Worm (Caenorhabditis elegans) whole organism, L4 larva: ENCODE results near the gene F46C3.7.

Experiments
- F10B5.3 ChIP-seq: sonication (generic microtip); optimal IDR thresholded peaks from 2 replicates; lab custom pipeline; 2016; ENCODE audit warnings: mild to moderate bottlenecking, missing genetic modification characterization, missing compliant biosample characterization
- F26F4.8 ChIP-seq: fragments of 200-800 bp; sonication (Bioruptor generic); conservative IDR thresholded peaks from 2 replicates; pipeline ENCODE4 v1.3.6; 2022; ENCODE audit warnings: missing genetic modification characterization, missing compliant biosample characterization
- F37D6.2 ChIP-seq: sonication (generic microtip); optimal IDR thresholded peaks from 2 replicates; lab custom pipeline; 2016; ENCODE audit warnings: mild to moderate bottlenecking, missing genetic modification characterization, missing compliant biosample characterization
- T20F7.1 ChIP-seq: fragments of 200-800 bp; sonication (Bioruptor generic); optimal IDR thresholded peaks from 2 replicates; lab custom pipeline; 2018; ENCODE audit warnings: mild to moderate bottlenecking, missing genetic modification characterization, missing compliant biosample characterization
- Y105C5A.15 ChIP-seq: fragments of 200-800 bp; sonication (Bioruptor generic); IDR thresholded peaks from 2 replicates; pipeline ENCODE4 v1.3.6; 2022; ENCODE audit warnings: missing genetic modification characterization, missing compliant biosample characterization
- Y75B8A.6 ChIP-seq: fragments of 200-800 bp; sonication (Bioruptor generic); IDR thresholded peaks from 2 replicates; pipeline ENCODE4 v1.3.6; 2022; ENCODE audit warnings: missing genetic modification reagents, missing genetic modification characterization, missing compliant biosample characterization
- ZK337.2 ChIP-seq: fragments of 200-800 bp; sonication (Bioruptor generic); IDR thresholded peaks from 2 replicates; pipeline ENCODE4 v1.3.6; 2022; ENCODE audit warnings: missing genetic modification reagents, missing genetic modification characterization, missing compliant biosample characterization
- ZK546.5 ChIP-seq, 2 experiments: sonication (generic microtip); optimal IDR thresholded peaks; 2 replicates each; lab custom pipeline; 2017; ENCODE audit warnings: missing biosample characterization in 2 of 2, missing genetic modification characterization in 2 of 2
- arid-1 ChIP-seq: fragments of 200-800 bp; sonication (Bioruptor generic); conservative IDR thresholded peaks from 2 replicates; pipeline ENCODE4 v1.3.6; 2022; ENCODE audit warnings: missing genetic modification reagents, missing genetic modification characterization, missing compliant biosample characterization
- attf-4 ChIP-seq: sonication (generic microtip); optimal IDR thresholded peaks from 3 replicates; lab custom pipeline; 2017; ENCODE audit warnings: missing biosample characterization, missing genetic modification characterization
- ceh-44 ChIP-seq: fragments of 200-800 bp; sonication (Bioruptor generic); IDR thresholded peaks from 2 replicates; pipeline ENCODE4 v1.3.6; 2022; ENCODE audit warnings: missing genetic modification reagents, missing genetic modification characterization, missing compliant biosample characterization
- ces-1 ChIP-seq: fragments of 150-350 bp; sonication (generic microtip); optimal IDR thresholded peaks from 4 replicates; lab custom pipeline; 2014; ENCODE audit warnings: missing biosample characterization, missing genetic modification reagents, missing genetic modification characterization
- daf-19 ChIP-seq: fragments of 200-800 bp; sonication (Bioruptor generic); conservative IDR thresholded peaks from 2 replicates; pipeline ENCODE4 v1.3.6; 2022; ENCODE audit warnings: missing genetic modification characterization, missing compliant biosample characterization
- dmd-6 ChIP-seq: fragments of 200-800 bp; sonication (Bioruptor generic); IDR thresholded peaks from 2 replicates; pipeline ENCODE4 v1.3.6; 2022; ENCODE audit warnings: missing genetic modification reagents, missing genetic modification characterization, missing compliant biosample characterization
- dmd-8 ChIP-seq: fragments of 200-800 bp; sonication (Bioruptor generic); IDR thresholded peaks from 2 replicates; pipeline ENCODE4 v1.3.6; 2022; ENCODE audit warnings: missing genetic modification characterization, missing compliant biosample characterization
- duxl-1 ChIP-seq: sonication (generic microtip); optimal IDR thresholded peaks from 2 replicates; lab custom pipeline; 2016; ENCODE audit warnings: mild to moderate bottlenecking, missing genetic modification characterization, moderate library complexity, missing compliant biosample characterization; ENCODE audit not compliant: poor library complexity
- egl-27 ChIP-seq: sonication (generic microtip); optimal IDR thresholded peaks from 3 replicates; lab custom pipeline; 2017; ENCODE audit warnings: missing biosample characterization, missing genetic modification reagents, missing genetic modification characterization
- fkh-10 ChIP-seq: fragments of 150-350 bp; optimal IDR thresholded peaks from 2 replicates; lab custom pipeline; 2014; ENCODE audit warnings: missing biosample characterization, missing genetic modification reagents, missing genetic modification characterization
- gei-8 ChIP-seq: fragments of 200-800 bp; sonication (Bioruptor generic); optimal IDR thresholded peaks from 2 replicates; lab custom pipeline; 2018; ENCODE audit warnings: mild to moderate bottlenecking, missing genetic modification characterization, missing compliant biosample characterization
- hif-1 ChIP-seq, 2 experiments: sonication (generic microtip); optimal IDR thresholded peaks; 2 replicates each; lab custom pipeline; 2016 to 2017; ENCODE audit warnings: missing compliant biosample characterization in 2 of 2, missing genetic modification characterization in 2 of 2, missing genetic modification reagents in 2 of 2, missing genotype in 2 of 2, mild to moderate bottlenecking in 1 of 2
- hmg-1.1 ChIP-seq: fragments of 200-800 bp; sonication (Bioruptor generic); IDR thresholded peaks from 2 replicates; pipeline ENCODE4 v1.3.6; 2022; ENCODE audit warnings: missing genetic modification reagents, missing genetic modification characterization, missing compliant biosample characterization
- jun-1 ChIP-seq: fragments of 150-350 bp; optimal IDR thresholded peaks from 2 replicates; lab custom pipeline; 2014; ENCODE audit warnings: missing biosample characterization, missing genetic modification reagents, missing genetic modification characterization
- lim-7 ChIP-seq: fragments of 200-800 bp; sonication (Bioruptor generic); IDR thresholded peaks from 2 replicates; pipeline ENCODE4 v1.3.6; 2022; ENCODE audit warnings: missing genetic modification characterization, missing compliant biosample characterization
- lin-1 ChIP-seq: fragments of 200-800 bp; sonication (Bioruptor generic); IDR thresholded peaks from 2 replicates; pipeline ENCODE4 v1.3.6; 2022; ENCODE audit warnings: missing genetic modification reagents, missing genetic modification characterization, missing compliant biosample characterization
- lin-13 ChIP-seq: fragments of 150-350 bp; optimal IDR thresholded peaks from 2 replicates; lab custom pipeline; 2014; ENCODE audit warnings: missing biosample characterization, missing genetic modification reagents, missing genetic modification characterization
- lin-15B ChIP-seq: fragments of 150-350 bp; sonication (generic microtip); optimal IDR thresholded peaks from 3 replicates; lab custom pipeline; 2014; ENCODE audit warnings: missing biosample characterization, missing genetic modification characterization
- lir-3 ChIP-seq: sonication (generic microtip); optimal IDR thresholded peaks from 2 replicates; lab custom pipeline; 2016; ENCODE audit warnings: mild to moderate bottlenecking, missing genetic modification characterization, missing compliant biosample characterization
- lsy-2 ChIP-seq, 2 experiments: fragments of 150-350 bp in 1 of 2; sonication (generic microtip) in 1 of 2; optimal IDR thresholded peaks; 2 replicates each; lab custom pipeline; 2014 to 2017; ENCODE audit warnings: missing biosample characterization in 2 of 2, missing genetic modification characterization in 2 of 2
- madf-5 ChIP-seq, 2 experiments: fragments of 200-800 bp; sonication (Bioruptor generic); IDR thresholded peaks; 2 replicates each; pipeline ENCODE4 v1.3.6; 2022; ENCODE audit warnings: missing compliant biosample characterization in 2 of 2, missing genetic modification characterization in 2 of 2
- mdt-29 ChIP-seq: fragments of 200-800 bp; sonication (Bioruptor generic); IDR thresholded peaks from 2 replicates; pipeline ENCODE4 v1.3.6; 2022; ENCODE audit warnings: missing genetic modification reagents, missing genetic modification characterization, missing compliant biosample characterization
- mes-2 ChIP-seq: sonication (generic microtip); optimal IDR thresholded peaks from 2 replicates; lab custom pipeline; 2016; ENCODE audit warnings: missing genotype, mild to moderate bottlenecking, missing genetic modification characterization, missing compliant biosample characterization; ENCODE audit not compliant: poor library complexity, severe bottlenecking
- mxl-2 ChIP-seq: fragments of 200-800 bp; sonication (Bioruptor generic); conservative IDR thresholded peaks from 2 replicates; pipeline ENCODE4 v1.3.6; 2022; ENCODE audit warnings: missing genetic modification reagents, missing genetic modification characterization, missing compliant biosample characterization
- mxl-3 ChIP-seq: fragments of 200-800 bp; sonication (Bioruptor generic); optimal IDR thresholded peaks from 2 replicates; lab custom pipeline; 2018; ENCODE audit warnings: mild to moderate bottlenecking, missing genetic modification characterization, missing compliant biosample characterization
- nhr-11 ChIP-seq: fragments of 150-350 bp; optimal IDR thresholded peaks from 2 replicates; lab custom pipeline; 2014; ENCODE audit warnings: missing biosample characterization, missing genetic modification characterization
- nhr-41 ChIP-seq: fragments of 200-800 bp; sonication (Bioruptor generic); IDR thresholded peaks from 2 replicates; pipeline ENCODE4 v1.3.6; 2022; ENCODE audit warnings: missing genetic modification reagents, missing genetic modification characterization, missing compliant biosample characterization
- nhr-42 ChIP-seq: fragments of 200-800 bp; sonication (Bioruptor generic); IDR thresholded peaks from 2 replicates; pipeline ENCODE4 v1.3.6; 2022; ENCODE audit warnings: missing genetic modification characterization, missing compliant biosample characterization
- nhr-48 ChIP-seq: sonication (generic microtip); optimal IDR thresholded peaks from 2 replicates; lab custom pipeline; 2016; ENCODE audit warnings: mild to moderate bottlenecking, missing genetic modification characterization, missing compliant biosample characterization
- nhr-6 ChIP-seq: fragments of 150-350 bp; optimal IDR thresholded peaks from 2 replicates; lab custom pipeline; 2014; ENCODE audit warnings: missing biosample characterization, missing genetic modification characterization
- nhr-76 ChIP-seq: fragments of 150-350 bp; optimal IDR thresholded peaks from 2 replicates; lab custom pipeline; 2014; ENCODE audit warnings: missing biosample characterization, missing genetic modification characterization
- php-3 ChIP-seq: fragments of 200-800 bp; sonication (Bioruptor generic); IDR thresholded peaks from 2 replicates; pipeline ENCODE4 v1.3.6; 2022; ENCODE audit warnings: missing genetic modification reagents, missing genetic modification characterization, missing compliant biosample characterization
- rbr-2 ChIP-seq: sonication (generic microtip); optimal IDR thresholded peaks from 2 replicates; lab custom pipeline; 2016; ENCODE audit warnings: missing genotype, missing genetic modification characterization, missing compliant biosample characterization
- saeg-2 ChIP-seq: fragments of 200-800 bp; sonication (Bioruptor generic); IDR thresholded peaks from 2 replicates; pipeline ENCODE4 v1.3.6; 2022; ENCODE audit warnings: missing genetic modification reagents, missing genetic modification characterization, missing compliant biosample characterization
- sdz-12 ChIP-seq: fragments of 200-800 bp; sonication (Bioruptor generic); optimal IDR thresholded peaks from 2 replicates; lab custom pipeline; 2018; ENCODE audit warnings: mild to moderate bottlenecking, missing genetic modification characterization, missing compliant biosample characterization
- snpc-1.2 ChIP-seq: fragments of 200-800 bp; sonication (Bioruptor generic); IDR thresholded peaks from 2 replicates; pipeline ENCODE4 v1.3.6; 2022; ENCODE audit warnings: missing genetic modification reagents, missing genetic modification characterization, missing compliant biosample characterization
- spr-1 ChIP-seq: sonication (generic microtip); optimal IDR thresholded peaks from 2 replicates; lab custom pipeline; 2016; ENCODE audit warnings: mild to moderate bottlenecking, missing genetic modification characterization, missing compliant biosample characterization
- spr-3 ChIP-seq: fragments of 200-800 bp; sonication (Bioruptor generic); optimal IDR thresholded peaks from 2 replicates; lab custom pipeline; 2018; ENCODE audit warnings: mild to moderate bottlenecking, missing genetic modification characterization, missing compliant biosample characterization
- tag-97 ChIP-seq: fragments of 200-800 bp; sonication (Bioruptor generic); IDR thresholded peaks from 2 replicates; pipeline ENCODE4 v1.3.6; 2022; ENCODE audit warnings: missing genetic modification characterization, missing compliant biosample characterization
- tra-1 ChIP-seq: fragments of 200-800 bp; sonication (Bioruptor generic); IDR thresholded peaks from 2 replicates; pipeline ENCODE4 v1.3.6; 2022; ENCODE audit warnings: missing genetic modification reagents, missing genetic modification characterization, missing compliant biosample characterization
- zfp-3 ChIP-seq: fragments of 200-800 bp; sonication (Bioruptor generic); conservative IDR thresholded peaks from 2 replicates; pipeline ENCODE4 v1.3.6; 2022; ENCODE audit warnings: missing genetic modification reagents, missing genetic modification characterization, missing compliant biosample characterization
- zip-11 ChIP-seq: fragments of 200-800 bp; sonication (Bioruptor generic); IDR thresholded peaks from 2 replicates; pipeline ENCODE4 v1.3.6; 2022; ENCODE audit warnings: missing genetic modification characterization, missing compliant biosample characterization
- ztf-11 ChIP-seq: fragments of 150-350 bp; optimal IDR thresholded peaks from 2 replicates; lab custom pipeline; 2014; ENCODE audit warnings: missing biosample characterization, missing genetic modification characterization

The F46C3.7 gene

ce11 chrX:11471893-11472292 lies 32.1 kb downstream of the F46C3.7 start:
- peak; percentile 56 for TF ChIP-seq fkh-10 (GFP tag; lab: Kevin White, UChicago)
- no peak for TF ChIP-seq zip-11 (GFP tag; lab: Robert Waterston, UW)
- no peak for TF ChIP-seq F26F4.8 (GFP tag; lab: Robert Waterston, UW)
- peak in 1 of 2 experiments; percentile 86 for TF ChIP-seq hif-1 (tag; optimal IDR thresholded peaks at IDR 0.05; lab: Kevin White, UChicago)
- TF ChIP-seq nhr-6 (tag; lab: Kevin White, UChicago), result no peak
- TF ChIP-seq jun-1 (tag; lab: Kevin White, UChicago), result no peak
- TF ChIP-seq zfp-3 (GFP tag; lab: Robert Waterston, UW), result no peak
- no peak for TF ChIP-seq lim-7 (GFP tag; lab: Robert Waterston, UW)
- TF ChIP-seq nhr-48, result peak; percentile 28
- TF ChIP-seq Y75B8A.6 (GFP tag; lab: Robert Waterston, UW), result no peak
- TF ChIP-seq lin-1, result 0 out of 2 replicates have a peak, but pooled peaks have one; percentile 48
- TF ChIP-seq arid-1 (GFP tag; lab: Robert Waterston, UW), result no peak
- TF ChIP-seq lin-13 (GFP tag; lab: Kevin White, UChicago), result no peak
- no peak for TF ChIP-seq tag-97
- 0 out of 4 replicates have a peak, but pooled peaks of 1 of the 2 experiments have one; percentile 54 for TF ChIP-seq madf-5 (GFP tag; IDR thresholded peaks at IDR 0.05; lab: Robert Waterston, UW)
- no peak for TF ChIP-seq ces-1 (GFP tag; lab: Kevin White, UChicago)
- TF ChIP-seq lir-3 (tag; lab: Kevin White, UChicago), result no peak
- TF ChIP-seq saeg-2 (GFP tag; lab: Robert Waterston, UW), result 0 out of 2 replicates have a peak, but pooled peaks have one; percentile 60
- peak; percentile 72 to 81 for TF ChIP-seq lsy-2 (tag; optimal IDR thresholded peaks at IDR 0.05; lab: Kevin White, UChicago)
- peak; percentile 94 for TF ChIP-seq nhr-11
- TF ChIP-seq dmd-8 (GFP tag; lab: Robert Waterston, UW), result no peak
- peak; percentile 65 for TF ChIP-seq rbr-2
- no peak for TF ChIP-seq mxl-2 (GFP tag; lab: Robert Waterston, UW)
- no peak for TF ChIP-seq duxl-1 (tag; lab: Kevin White, UChicago)
- no peak for TF ChIP-seq ZK546.5 (tag; optimal IDR thresholded peaks at IDR 0.05; lab: Kevin White, UChicago)
- no peak for TF ChIP-seq nhr-41
- 0 out of 2 replicates have a peak, but pooled peaks have one; percentile 13 for TF ChIP-seq mdt-29 (GFP tag; lab: Robert Waterston, UW)
- TF ChIP-seq tra-1 (GFP tag; lab: Robert Waterston, UW), result peak; percentile 66; the same call in 1 of the 2 replicates
- no peak for TF ChIP-seq lin-15B
- no peak for TF ChIP-seq egl-27
- TF ChIP-seq snpc-1.2 (GFP tag; lab: Robert Waterston, UW), result peak; percentile 45; the same call in 1 of the 2 replicates
- no peak for TF ChIP-seq spr-1
- peak; percentile 76 for TF ChIP-seq dmd-6 (GFP tag; lab: Robert Waterston, UW)
- TF ChIP-seq ZK337.2 (GFP tag; lab: Robert Waterston, UW), result no peak
- TF ChIP-seq mes-2 (tag; lab: Kevin White, UChicago), result peak; percentile 35
- no peak for TF ChIP-seq daf-19 (GFP tag; lab: Robert Waterston, UW)
- TF ChIP-seq php-3 (GFP tag; lab: Robert Waterston, UW), result no peak
- TF ChIP-seq ztf-11, result no peak
- TF ChIP-seq hmg-1.1 (GFP tag; lab: Robert Waterston, UW), result peak; percentile 74; the same call in 1 of the 2 replicates
- TF ChIP-seq F10B5.3 (tag; lab: Kevin White, UChicago), result no peak
- no peak for TF ChIP-seq nhr-42 (GFP tag; lab: Robert Waterston, UW)
- no peak for TF ChIP-seq sdz-12 (GFP tag; lab: Kevin White, UChicago)
- peak; percentile 16 for TF ChIP-seq gei-8 (GFP tag; lab: Kevin White, UChicago)
- peak; percentile 75 for TF ChIP-seq mxl-3 (GFP tag; lab: Kevin White, UChicago)
- no peak for TF ChIP-seq nhr-76
- TF ChIP-seq ceh-44 (GFP tag; lab: Robert Waterston, UW), result no peak
- TF ChIP-seq spr-3 (GFP tag; lab: Kevin White, UChicago), result no peak
- TF ChIP-seq F37D6.2 (tag; lab: Kevin White, UChicago), result peak; percentile 76
- TF ChIP-seq attf-4 (tag; lab: Kevin White, UChicago), result no peak
- no peak for TF ChIP-seq T20F7.1 (GFP tag; lab: Kevin White, UChicago)
- TF ChIP-seq Y105C5A.15 (GFP tag; lab: Robert Waterston, UW), result no peak
